Worm (Caenorhabditis elegans): Measurements from ENCODE around the gene srh-36.

ce11 chrV:2826815-2827214 is 5.3 kb upstream of the srh-36 start, which contains the start of gene T03D3.5:
- TF ChIP-seq egl-18 (GFP tag; IDR thresholded peaks at IDR 0.05) (no peak), lsl-1 (GFP tag; optimal IDR thresholded peaks at IDR 0.05) (no peak), B0035.1 (tag; optimal IDR thresholded peaks at IDR 0.05) (no peak), unc-62 (GFP tag; optimal IDR thresholded peaks at IDR 0.05) (no peak), nhr-120 (GFP tag; IDR thresholded peaks at IDR 0.05) (no peak), F49E8.2 (tag; optimal IDR thresholded peaks at IDR 0.05; ENCODE audit: insufficient read depth) (no peak), snpc-4 (GFP tag; optimal IDR thresholded peaks at IDR 0.05) (no peak), snpc-4 (tag; optimal IDR thresholded peaks at IDR 0.05) (no peak), T07F8.4 (tag; optimal IDR thresholded peaks at IDR 0.05) (no peak), zim-3 (tag; optimal IDR thresholded peaks at IDR 0.05) (no peak), lin-26 (GFP tag; IDR thresholded peaks at IDR 0.05) (no peak), nhr-90 (tag; optimal IDR thresholded peaks at IDR 0.05) (no peak), athp-1 (tag; optimal IDR thresholded peaks at IDR 0.05) (no peak)

Measured in whole organism, young adult.